Fruit fly (Drosophila melanogaster) whole organism, embryonic: ENCODE results near the gene Elp3.
A peak's percentile ranks its signal among the peaks of the same experiment; 100 is the strongest.

Experiments
- CG10147 ChIP-seq: fragments of 200-800 bp; sonication (Bioruptor generic); optimal IDR thresholded peaks from 2 replicates; lab custom pipeline; 2019; ENCODE audit warnings: missing biosample characterization, mild to moderate bottlenecking, missing genetic modification characterization, moderate library complexity
- CG10209 ChIP-seq: fragments of 200-800 bp; sonication (Bioruptor generic); optimal IDR thresholded peaks from 3 replicates; lab custom pipeline; 2017; ENCODE audit warnings: missing biosample characterization, mild to moderate bottlenecking, missing genetic modification characterization, missing genetic modification reagents
- CG10267 ChIP-seq: fragments of 200-800 bp; sonication (Bioruptor generic); optimal IDR thresholded peaks from 2 replicates; lab custom pipeline; 2018; ENCODE audit warnings: missing biosample characterization, mild to moderate bottlenecking, missing genetic modification characterization, moderate library complexity
- CG10654 ChIP-seq: fragments of 200-800 bp; sonication (Bioruptor generic); optimal IDR thresholded peaks from 2 replicates; lab custom pipeline; 2016; ENCODE audit warnings: missing biosample characterization, missing genetic modification characterization
- CG10959 ChIP-seq: fragments of 200-800 bp; sonication (Bioruptor generic); IDR thresholded peaks from 2 replicates; pipeline ENCODE4 v1.3.6; 2022; ENCODE audit warnings: missing biosample characterization, missing genetic modification characterization
- CG11398 ChIP-seq: fragments of 200-800 bp; sonication (Bioruptor generic); optimal IDR thresholded peaks from 2 replicates; lab custom pipeline; 2016; ENCODE audit warnings: missing biosample characterization, missing genetic modification characterization
- CG12391 ChIP-seq: fragments of 200-800 bp; sonication (Bioruptor generic); optimal IDR thresholded peaks from 3 replicates; lab custom pipeline; 2018; ENCODE audit warnings: missing biosample characterization, mild to moderate bottlenecking, missing genetic modification characterization, moderate library complexity
- CG12659 ChIP-seq: fragments of 200-800 bp; sonication (Bioruptor generic); optimal IDR thresholded peaks from 3 replicates; lab custom pipeline; 2017; ENCODE audit warnings: mild to moderate bottlenecking, missing biosample characterization, missing genetic modification reagents, missing genetic modification characterization
- CG13894 ChIP-seq: fragments of 200-800 bp; sonication (Bioruptor generic); optimal IDR thresholded peaks from 3 replicates; lab custom pipeline; 2018; ENCODE audit warnings: missing biosample characterization, mild to moderate bottlenecking, missing genetic modification characterization, moderate library complexity
- CG14667 ChIP-seq: fragments of 200-800 bp; sonication (Bioruptor generic); IDR thresholded peaks from 2 replicates; pipeline ENCODE4 v1.3.6; 2022; ENCODE audit warnings: missing biosample characterization, missing genetic modification characterization
- CG15514 ChIP-seq: fragments of 200-800 bp; sonication (Bioruptor generic); optimal IDR thresholded peaks from 3 replicates; lab custom pipeline; 2017; ENCODE audit warnings: missing biosample characterization, missing genetic modification characterization, mild to moderate bottlenecking, moderate library complexity, missing genetic modification reagents
- CG15601 ChIP-seq: fragments of 200-800 bp; sonication (Bioruptor generic); optimal IDR thresholded peaks from 3 replicates; lab custom pipeline; 2019; ENCODE audit warnings: missing biosample characterization, mild to moderate bottlenecking, missing genetic modification characterization, moderate library complexity
- CG17359 ChIP-seq: fragments of 200-800 bp; sonication (Bioruptor generic); optimal IDR thresholded peaks from 3 replicates; lab custom pipeline; 2018; ENCODE audit warnings: missing biosample characterization, mild to moderate bottlenecking, missing genetic modification characterization, moderate library complexity
- CG18262 ChIP-seq: fragments of 200-800 bp; optimal IDR thresholded peaks from 3 replicates; lab custom pipeline; 2019; ENCODE audit warnings: missing biosample characterization, mild to moderate bottlenecking, missing genetic modification characterization, moderate library complexity
- CG18764 ChIP-seq: fragments of 200-800 bp; sonication (Bioruptor generic); optimal IDR thresholded peaks from 3 replicates; lab custom pipeline; 2016; ENCODE audit warnings: missing biosample characterization, missing genetic modification characterization
- CG2116 ChIP-seq: fragments of 200-800 bp; sonication (Bioruptor generic); optimal IDR thresholded peaks from 3 replicates; lab custom pipeline; 2018; ENCODE audit warnings: missing biosample characterization, mild to moderate bottlenecking, missing genetic modification characterization
- CG32767 ChIP-seq: fragments of 200-800 bp; sonication (Bioruptor generic); IDR thresholded peaks from 2 replicates; pipeline ENCODE4 v1.3.6; 2022; ENCODE audit warnings: missing biosample characterization, missing genetic modification characterization
- CG3847 ChIP-seq: fragments of 200-800 bp; sonication (Bioruptor generic); IDR thresholded peaks from 2 replicates; pipeline ENCODE4 v1.3.6; 2022; ENCODE audit warnings: missing biosample characterization, missing genetic modification characterization
- CG7745 ChIP-seq: fragments of 200-800 bp; sonication (Bioruptor generic); optimal IDR thresholded peaks from 2 replicates; lab custom pipeline; 2018; ENCODE audit warnings: missing biosample characterization, mild to moderate bottlenecking, missing genetic modification characterization, moderate library complexity
- CG9727 ChIP-seq: fragments of 200-800 bp; sonication (Bioruptor generic); optimal IDR thresholded peaks from 3 replicates; lab custom pipeline; 2017; ENCODE audit warnings: missing biosample characterization, mild to moderate bottlenecking, missing genetic modification characterization
- Camta ChIP-seq: fragments of 200-800 bp; sonication (Bioruptor generic); optimal IDR thresholded peaks from 2 replicates; lab custom pipeline; 2016; ENCODE audit warnings: missing biosample characterization, missing genetic modification characterization
- Dfd ChIP-seq, 2 experiments: fragments of >200 bp; optimal IDR thresholded peaks; 2 replicates each; lab custom pipeline; 2017; ENCODE audit warnings: missing biosample characterization in 2 of 2, missing genetic modification characterization in 2 of 2
- Dref ChIP-seq: fragments of 200-800 bp; sonication (Bioruptor generic); IDR thresholded peaks from 2 replicates; pipeline ENCODE4 v1.3.6; 2022; ENCODE audit warnings: missing biosample characterization, missing genetic modification characterization
- Eip74EF ChIP-seq, 2 experiments: fragments of 200-800 bp in 1 of 2; fragments of >200 bp in 1 of 2; sonication (Bioruptor generic) in 1 of 2; optimal IDR thresholded peaks; 2 replicates each; lab custom pipeline; 2017 to 2019; ENCODE audit warnings: missing biosample characterization in 2 of 2, missing genetic modification characterization in 2 of 2, mild to moderate bottlenecking in 1 of 2, moderate library complexity in 1 of 2
- GATAe ChIP-seq: fragments of 200-800 bp; sonication (Bioruptor generic); conservative IDR thresholded peaks from 2 replicates; pipeline ENCODE4 v1.3.6; 2022; ENCODE audit warnings: missing biosample characterization, missing genetic modification characterization
- Gsc ChIP-seq: fragments of 200-800 bp; sonication (Bioruptor generic); IDR thresholded peaks from 2 replicates; pipeline ENCODE4 v1.3.6; 2022; ENCODE audit warnings: missing biosample characterization, missing genetic modification characterization
- HLH54F ChIP-seq: fragments of 200-800 bp; sonication (Bioruptor generic); optimal IDR thresholded peaks from 3 replicates; lab custom pipeline; 2016; ENCODE audit warnings: missing biosample characterization, missing genetic modification characterization
- Hand ChIP-seq: fragments of 200-800 bp; sonication (Bioruptor generic); optimal IDR thresholded peaks from 2 replicates; lab custom pipeline; 2017; ENCODE audit warnings: mild to moderate bottlenecking, missing biosample characterization, missing genetic modification reagents, missing genetic modification characterization
- HmgD ChIP-seq: fragments of 200-800 bp; sonication (Bioruptor generic); optimal IDR thresholded peaks from 3 replicates; lab custom pipeline; 2016; ENCODE audit warnings: missing biosample characterization, missing genetic modification characterization
- NK7.1 ChIP-seq: fragments of 200-800 bp; sonication (Bioruptor generic); optimal IDR thresholded peaks from 3 replicates; lab custom pipeline; 2016; ENCODE audit warnings: missing biosample characterization, missing genetic modification characterization
- NfI ChIP-seq: fragments of 200-800 bp; sonication (Bioruptor generic); optimal IDR thresholded peaks from 3 replicates; lab custom pipeline; 2018; ENCODE audit warnings: missing biosample characterization, mild to moderate bottlenecking, missing genetic modification characterization, moderate library complexity
- Ptx1 ChIP-seq: fragments of 200-800 bp; sonication (Bioruptor generic); IDR thresholded peaks from 2 replicates; pipeline ENCODE4 v1.3.6; 2022; ENCODE audit warnings: missing biosample characterization, missing genetic modification characterization
- Sry-δ ChIP-seq: fragments of 200-800 bp; sonication (Bioruptor generic); optimal IDR thresholded peaks from 2 replicates; lab custom pipeline; 2016; ENCODE audit warnings: missing biosample characterization, missing genetic modification characterization
- caup ChIP-seq: fragments of 200-800 bp; sonication (Bioruptor generic); optimal IDR thresholded peaks from 3 replicates; lab custom pipeline; 2017; ENCODE audit warnings: missing biosample characterization, mild to moderate bottlenecking, missing genetic modification characterization, moderate library complexity; ENCODE audit not compliant: severe bottlenecking
- chif ChIP-seq, 2 experiments: fragments of 200-800 bp; sonication (Bioruptor generic); optimal IDR thresholded peaks; 3 replicates each; lab custom pipeline; 2016; ENCODE audit warnings: missing biosample characterization in 2 of 2, missing genetic modification characterization in 2 of 2
- da ChIP-seq: fragments of 200-800 bp; sonication (Bioruptor generic); optimal IDR thresholded peaks from 2 replicates; lab custom pipeline; 2016; ENCODE audit warnings: missing biosample characterization, missing genetic modification characterization
- dan ChIP-seq: fragments of 200-800 bp; sonication (Bioruptor generic); IDR thresholded peaks from 2 replicates; pipeline ENCODE4 v1.3.6; 2022; ENCODE audit warnings: missing biosample characterization, missing genetic modification characterization
- h ChIP-seq: fragments of >200 bp; optimal IDR thresholded peaks from 2 replicates; lab custom pipeline; 2017
- her ChIP-seq: fragments of 200-800 bp; sonication (Bioruptor generic); optimal IDR thresholded peaks from 2 replicates; lab custom pipeline; 2016; ENCODE audit warnings: missing biosample characterization, missing genetic modification characterization
- jing ChIP-seq: fragments of 200-800 bp; sonication (Bioruptor generic); optimal IDR thresholded peaks from 2 replicates; lab custom pipeline; 2018; ENCODE audit warnings: missing biosample characterization, mild to moderate bottlenecking, missing genetic modification characterization
- klu ChIP-seq: fragments of 200-800 bp; sonication (Bioruptor generic); IDR thresholded peaks from 2 replicates; pipeline ENCODE4 v1.3.6; 2022; ENCODE audit warnings: missing biosample characterization, missing genetic modification characterization
- p53 ChIP-seq: fragments of 200-800 bp; sonication (Bioruptor generic); optimal IDR thresholded peaks from 2 replicates; lab custom pipeline; 2016; ENCODE audit warnings: missing biosample characterization, missing genetic modification characterization
- ranshi ChIP-seq: fragments of 200-800 bp; sonication (Bioruptor generic); IDR thresholded peaks from 2 replicates; pipeline ENCODE4 v1.3.6; 2022; ENCODE audit warnings: missing biosample characterization, missing genetic modification characterization
- schlank ChIP-seq: fragments of 200-800 bp; sonication (Bioruptor generic); optimal IDR thresholded peaks from 2 replicates; lab custom pipeline; 2018; ENCODE audit warnings: missing biosample characterization, mild to moderate bottlenecking, missing genetic modification characterization
- scrt ChIP-seq: fragments of 200-800 bp; sonication (Bioruptor generic); optimal IDR thresholded peaks from 2 replicates; lab custom pipeline; 2018; ENCODE audit warnings: missing biosample characterization, mild to moderate bottlenecking, missing genetic modification characterization, moderate library complexity
- so ChIP-seq: fragments of 200-800 bp; sonication (Bioruptor generic); IDR thresholded peaks from 3 replicates; pipeline ENCODE4 v1.3.6; 2022; ENCODE audit warnings: missing biosample characterization, missing genetic modification characterization
- sr ChIP-seq: fragments of 200-800 bp; sonication (Bioruptor generic); IDR thresholded peaks from 3 replicates; pipeline ENCODE4 v1.3.6; 2022; ENCODE audit warnings: missing biosample characterization, missing genetic modification characterization
- zfh1 ChIP-seq: fragments of 200-800 bp; sonication (Bioruptor generic); IDR thresholded peaks from 3 replicates; pipeline ENCODE4 v1.3.6; 2022; ENCODE audit warnings: missing biosample characterization, missing genetic modification characterization

Gene Elp3

DNA sequence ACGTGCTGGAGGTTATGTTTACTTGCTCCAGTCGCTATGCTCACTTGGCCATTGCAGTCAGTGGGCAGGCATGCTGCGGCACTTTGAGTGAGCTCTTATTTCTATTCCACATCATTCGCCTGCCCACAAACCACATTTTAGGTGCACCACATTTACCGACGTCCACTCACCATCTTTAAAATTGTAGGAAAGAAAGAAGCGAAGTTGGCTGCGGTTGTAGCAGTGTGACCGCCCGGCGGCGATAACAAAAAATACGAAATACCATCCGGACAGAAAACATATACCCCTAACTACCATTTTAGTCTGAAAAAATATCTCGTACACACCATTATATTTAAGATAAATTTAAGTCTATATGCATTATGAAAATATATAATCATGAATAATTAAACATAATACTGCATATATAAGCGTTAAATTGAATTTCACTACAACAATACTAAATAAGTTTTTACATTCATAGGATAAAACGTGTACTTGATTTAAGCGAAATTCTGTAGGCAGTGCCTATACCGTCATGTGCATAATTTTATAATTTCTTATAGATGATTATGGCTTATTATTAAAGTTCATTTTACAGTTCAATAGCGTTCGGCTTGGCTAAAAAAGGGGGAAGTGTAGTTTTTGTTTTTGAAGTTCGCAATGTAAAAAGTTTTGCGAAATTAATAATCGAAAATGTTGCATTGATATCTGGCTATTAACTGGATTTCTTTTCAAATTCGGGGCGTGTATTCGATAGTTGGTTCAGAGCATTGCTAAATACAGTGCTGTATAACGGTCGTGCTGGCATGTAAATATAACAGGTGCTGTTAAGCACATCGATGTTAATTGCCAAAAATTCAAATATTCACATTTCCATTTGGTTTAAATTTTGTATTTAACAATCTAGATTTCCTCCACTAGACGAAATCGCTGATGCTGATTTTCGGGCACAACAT lies 13.9 kb downstream of the Elp3 start, which contains the start of gene RpL27A (continued):
- TF ChIP-seq CG17359 (tag; lab: Kevin White, UChicago) (peak; percentile 72), jing (GFP tag; lab: Kevin White, UChicago) (no peak), Gsc (no peak), Dref (GFP tag; lab: Robert Waterston, UW) (peak; percentile 61), Hand (GFP tag; lab: Kevin White, UChicago) (peak; percentile 69), CG2116 (GFP tag; lab: Kevin White, UChicago) (peak; percentile 69), klu (GFP tag; lab: Robert Waterston, UW) (peak; percentile 35; the same call in 1 of the 2 replicates), p53 (GFP tag; lab: Kevin White, UChicago) (peak; percentile 44), ranshi (peak; percentile 73), scrt (GFP tag; lab: Kevin White, UChicago) (peak; percentile 73), CG10959 (GFP tag; lab: Robert Waterston, UW) (peak; percentile 52), Eip74EF (GFP tag; optimal IDR thresholded peaks at IDR 0.05; lab: Kevin White, UChicago) (peak in 1 of 2 experiments; percentile 62), CG13894 (tag; lab: Kevin White, UChicago) (peak; percentile 72), CG9727 (peak; percentile 86), schlank (peak; percentile 84), CG12391 (tag; lab: Kevin White, UChicago) (peak; percentile 84), sr (peak; percentile 84), NK7.1 (GFP tag; lab: Kevin White, UChicago) (peak; percentile 55), dan (GFP tag; lab: Robert Waterston, UW) (no peak), chif (GFP tag; optimal IDR thresholded peaks at IDR 0.05; lab: Kevin White, UChicago) (peak; percentile 52 to 68), CG18262 (tag; lab: Kevin White, UChicago) (peak; percentile 68), CG10209 (GFP tag; lab: Kevin White, UChicago) (peak; percentile 84), CG10267 (peak; percentile 83), zfh1 (GFP tag; lab: Robert Waterston, UW) (peak; percentile 88), CG10654 (peak; percentile 34), CG12659 (GFP tag; lab: Kevin White, UChicago) (peak; percentile 92), Sry-δ (GFP tag; lab: Kevin White, UChicago) (peak; percentile 59), CG3847 (GFP tag; lab: Robert Waterston, UW) (peak; percentile 68), Dfd (GFP tag; optimal IDR thresholded peaks at IDR 0.05; lab: Kevin White, UChicago) (peak in 1 of 2 experiments; percentile 62), Ptx1 (GFP tag; lab: Robert Waterston, UW) (peak; percentile 65), so (peak; percentile 64; the same call in 2 of the 3 replicates), HmgD (GFP tag; lab: Kevin White, UChicago) (peak; percentile 39), CG15514 (GFP tag; lab: Kevin White, UChicago) (peak; percentile 85), Camta (GFP tag; lab: Kevin White, UChicago) (peak; percentile 66), NfI (GFP tag; lab: Kevin White, UChicago) (peak; percentile 94), CG14667 (GFP tag; lab: Robert Waterston, UW) (peak; percentile 57; the same call in 1 of the 2 replicates), CG11398 (peak; percentile 65), CG18764 (GFP tag; lab: Kevin White, UChicago) (peak; percentile 62), HLH54F (GFP tag; lab: Kevin White, UChicago) (peak; percentile 30), her (GFP tag; lab: Kevin White, UChicago) (peak; percentile 71), CG32767 (GFP tag; lab: Robert Waterston, UW) (no peak), da (peak; percentile 12), h (lab: Kevin White, UChicago) (no peak), CG15601 (tag; lab: Kevin White, UChicago) (peak; percentile 80), CG10147 (GFP tag; lab: Kevin White, UChicago) (peak; percentile 53), caup (GFP tag; lab: Kevin White, UChicago) (peak; percentile 94), CG7745 (tag; lab: Kevin White, UChicago) (peak; percentile 39), GATAe (GFP tag; lab: Robert Waterston, UW) (peak; percentile 71)
